Worm (Caenorhabditis elegans) whole organism, L3 larva: ENCODE results near the gene mrps-34.

ENCODE experiments used
- ceh-16 ChIP-seq: sonication (generic microtip); optimal IDR thresholded peaks from 2 replicates; lab custom pipeline; 2017; ENCODE audit warnings: missing biosample characterization, missing genetic modification characterization
- ceh-28 ChIP-seq: fragments of 150-350 bp; optimal IDR thresholded peaks from 2 replicates; lab custom pipeline; 2014; ENCODE audit warnings: missing biosample characterization, missing genetic modification reagents, missing genetic modification characterization
- ceh-82 ChIP-seq: fragments of 150-350 bp; optimal IDR thresholded peaks from 2 replicates; lab custom pipeline; 2014; ENCODE audit warnings: missing biosample characterization, missing genetic modification characterization
- ceh-9 ChIP-seq: sonication (generic microtip); optimal IDR thresholded peaks from 2 replicates; lab custom pipeline; 2018; ENCODE audit warnings: missing biosample characterization, missing genetic modification characterization
- daf-12 ChIP-seq: fragments of 150-350 bp; optimal IDR thresholded peaks from 2 replicates; lab custom pipeline; 2014; ENCODE audit warnings: missing biosample characterization, missing genetic modification reagents, missing genetic modification characterization
- egl-27 ChIP-seq: sonication (generic microtip); optimal IDR thresholded peaks from 4 replicates; lab custom pipeline; 2017; ENCODE audit warnings: missing biosample characterization, missing genetic modification reagents, missing genetic modification characterization
- elt-1 ChIP-seq: fragments of 150-350 bp; optimal IDR thresholded peaks from 2 replicates; lab custom pipeline; 2014; ENCODE audit warnings: missing biosample characterization, missing genetic modification characterization
- elt-2 ChIP-seq: sonication (generic microtip); optimal IDR thresholded peaks from 2 replicates; lab custom pipeline; 2016; ENCODE audit warnings: missing genetic modification reagents, mild to moderate bottlenecking, missing genetic modification characterization, missing compliant biosample characterization
- elt-3 ChIP-seq, 3 experiments: fragments of 150-350 bp in 1 of 3; sonication (generic microtip) in 2 of 3; optimal IDR thresholded peaks; 2 replicates in 2 of 3; 4 replicates in 1 of 3; lab custom pipeline; 2014 to 2017; ENCODE audit warnings: missing biosample characterization in 3 of 3, missing genetic modification characterization in 3 of 3
- eor-1 ChIP-seq, 2 experiments: fragments of 150-350 bp; optimal IDR thresholded peaks; 2 replicates each; lab custom pipeline; 2014 to 2018; ENCODE audit warnings: missing biosample characterization in 2 of 2, missing genetic modification characterization in 2 of 2
- fkh-10 ChIP-seq: sonication (generic microtip); optimal IDR thresholded peaks from 2 replicates; lab custom pipeline; 2017; ENCODE audit warnings: missing biosample characterization, missing genetic modification reagents, missing genetic modification characterization
- fkh-2 ChIP-seq: fragments of 150-350 bp; optimal IDR thresholded peaks from 2 replicates; lab custom pipeline; 2014; ENCODE audit warnings: missing biosample characterization, missing genetic modification reagents, missing genetic modification characterization
- hmg-11 ChIP-seq: sonication (generic microtip); optimal IDR thresholded peaks from 2 replicates; lab custom pipeline; 2016; ENCODE audit warnings: missing genetic modification characterization, missing compliant biosample characterization
- jun-1 ChIP-seq: fragments of 150-350 bp; optimal IDR thresholded peaks from 2 replicates; lab custom pipeline; 2014; ENCODE audit warnings: missing biosample characterization, missing genetic modification reagents, missing genetic modification characterization
- lin-15B ChIP-seq: fragments of 150-350 bp; optimal IDR thresholded peaks from 2 replicates; lab custom pipeline; 2014; ENCODE audit warnings: missing biosample characterization, missing genetic modification characterization
- lin-39 ChIP-seq: fragments of 150-350 bp; optimal IDR thresholded peaks from 2 replicates; lab custom pipeline; 2018; ENCODE audit warnings: missing biosample characterization, missing genetic modification reagents, missing genetic modification characterization
- lsy-12 ChIP-seq: sonication (generic microtip); optimal IDR thresholded peaks from 2 replicates; lab custom pipeline; 2016; ENCODE audit warnings: mild to moderate bottlenecking, missing genetic modification characterization, missing compliant biosample characterization
- mdl-1 ChIP-seq: fragments of 150-350 bp; optimal IDR thresholded peaks from 2 replicates; lab custom pipeline; 2014; ENCODE audit warnings: missing biosample characterization, missing genetic modification characterization
- nfya-1 ChIP-seq: sonication (generic microtip); optimal IDR thresholded peaks from 2 replicates; lab custom pipeline; 2017; ENCODE audit warnings: missing genetic modification characterization, mild to moderate bottlenecking, missing compliant biosample characterization, antibody characterized with exemption, moderate library complexity; ENCODE audit not compliant: insufficient read depth
- nhr-11 ChIP-seq: fragments of 150-350 bp; optimal IDR thresholded peaks from 2 replicates; lab custom pipeline; 2014; ENCODE audit warnings: missing biosample characterization, missing genetic modification characterization
- nhr-23 ChIP-seq: fragments of 150-350 bp; optimal IDR thresholded peaks from 2 replicates; lab custom pipeline; 2014; ENCODE audit warnings: missing biosample characterization, missing genetic modification reagents, missing genetic modification characterization
- nhr-237 ChIP-seq: fragments of 150-350 bp; optimal IDR thresholded peaks from 2 replicates; lab custom pipeline; 2014; ENCODE audit warnings: missing biosample characterization, missing genetic modification characterization
- nhr-25 ChIP-seq: sonication (generic microtip); optimal IDR thresholded peaks from 2 replicates; lab custom pipeline; 2017; ENCODE audit warnings: missing biosample characterization, missing genetic modification characterization
- nhr-28 ChIP-seq: fragments of 150-350 bp; optimal IDR thresholded peaks from 2 replicates; lab custom pipeline; 2014; ENCODE audit warnings: missing biosample characterization, missing genetic modification characterization
- nhr-43 ChIP-seq: sonication (generic microtip); optimal IDR thresholded peaks from 2 replicates; lab custom pipeline; 2016; ENCODE audit warnings: mild to moderate bottlenecking, missing genetic modification characterization, missing compliant biosample characterization; ENCODE audit not compliant: poor library complexity, severe bottlenecking
- nhr-67 ChIP-seq: fragments of 150-350 bp; optimal IDR thresholded peaks from 2 replicates; lab custom pipeline; 2014; ENCODE audit warnings: missing biosample characterization, missing genetic modification characterization
- pha-4 ChIP-seq: fragments of 150-350 bp; optimal IDR thresholded peaks from 2 replicates; lab custom pipeline; 2014; ENCODE audit warnings: missing biosample characterization, missing genetic modification reagents, missing genetic modification characterization
- pqm-1 ChIP-seq: fragments of 150-350 bp; optimal IDR thresholded peaks from 2 replicates; lab custom pipeline; 2017; ENCODE audit warnings: missing biosample characterization, missing genetic modification characterization, inconsistent platforms
- skn-1 ChIP-seq: fragments of 150-350 bp; optimal IDR thresholded peaks from 2 replicates; lab custom pipeline; 2014; ENCODE audit warnings: missing biosample characterization, missing genetic modification characterization
- snpc-4 ChIP-seq: fragments of 150-350 bp; optimal IDR thresholded peaks from 2 replicates; lab custom pipeline; 2014; ENCODE audit warnings: missing biosample characterization, missing genetic modification characterization
- tbx-2 ChIP-seq: sonication (generic microtip); optimal IDR thresholded peaks from 2 replicates; lab custom pipeline; 2016; ENCODE audit warnings: mild to moderate bottlenecking, missing genetic modification characterization, missing compliant biosample characterization
- zag-1 ChIP-seq: fragments of 150-350 bp; optimal IDR thresholded peaks from 2 replicates; lab custom pipeline; 2014; ENCODE audit warnings: missing biosample characterization, missing genetic modification characterization
- ztf-4 ChIP-seq: fragments of 150-350 bp; optimal IDR thresholded peaks from 2 replicates; lab custom pipeline; 2014; ENCODE audit warnings: missing biosample characterization, missing genetic modification characterization

mrps-34 gene

ce11 chrIII:4542362-4542931, at the start of gene mrps-34, which contains the start of gene cisd-3.1:
Gene mrps-34, minus strand, starts transcription at chrIII:4542452.
Gene cisd-3.1, plus strand, starts transcription at chrIII:4542881.
- TF ChIP-seq pha-4 (tag; lab: Kevin White, UChicago) (peak; percentile 42), skn-1 (tag; lab: Kevin White, UChicago) (no peak), nhr-28 (tag; lab: Kevin White, UChicago) (no peak), ceh-28 (tag; lab: Kevin White, UChicago) (no peak), nhr-237 (tag; lab: Kevin White, UChicago) (no peak), zag-1 (no peak), elt-3 (tag; optimal IDR thresholded peaks at IDR 0.05; lab: Kevin White, UChicago) (no peak), fkh-2 (tag; lab: Kevin White, UChicago) (no peak), snpc-4 (tag; lab: Kevin White, UChicago) (peak; percentile 1), nfya-1 (peak; percentile 46), lsy-12 (tag; lab: Kevin White, UChicago) (no peak), nhr-67 (tag; lab: Kevin White, UChicago) (no peak)

ce11 chrIII:4587177-4587576, 44.9 kb upstream of the mrps-34 start, which contains the start of the genes F35G12.7 and smc-4:
Gene F35G12.7, minus strand, starts transcription at chrIII:4587330.
Gene smc-4, plus strand, starts transcription at chrIII:4587501.
- TF ChIP-seq nfya-1 (peak; percentile 90), daf-12 (tag; lab: Kevin White, UChicago) (no peak), nhr-43 (no peak), nhr-25 (tag; lab: Kevin White, UChicago) (peak; percentile 32), nhr-23 (tag; lab: Kevin White, UChicago) (peak; percentile 73), elt-2 (peak; percentile 25), ceh-28 (tag; lab: Kevin White, UChicago) (peak; percentile 9), mdl-1 (tag; lab: Kevin White, UChicago) (no peak), jun-1 (tag; lab: Kevin White, UChicago) (no peak), ceh-16 (no peak), eor-1 (tag; optimal IDR thresholded peaks at IDR 0.05; lab: Kevin White, UChicago) (no peak), pha-4 (tag; lab: Kevin White, UChicago) (peak; percentile 73), lin-15B (tag; lab: Kevin White, UChicago) (peak; percentile 26), egl-27 (tag; lab: Kevin White, UChicago) (no peak), tbx-2 (tag; lab: Kevin White, UChicago) (no peak), zag-1 (no peak)

- TF ChIP-seq nfya-1 (peak; percentile 97), fkh-10 (GFP tag; lab: Kevin White, UChicago) (no peak), elt-1 (tag; lab: Kevin White, UChicago) (no peak), nhr-43 (no peak), ceh-82 (tag; lab: Kevin White, UChicago) (no peak)
Measured at ce11 chrIII:4584068-4584566, 41.9 kb upstream of the mrps-34 start, which contains the start of gene F35G12.5. Gene F35G12.5, plus strand, starts transcription at chrIII:4584118.

DNA sequence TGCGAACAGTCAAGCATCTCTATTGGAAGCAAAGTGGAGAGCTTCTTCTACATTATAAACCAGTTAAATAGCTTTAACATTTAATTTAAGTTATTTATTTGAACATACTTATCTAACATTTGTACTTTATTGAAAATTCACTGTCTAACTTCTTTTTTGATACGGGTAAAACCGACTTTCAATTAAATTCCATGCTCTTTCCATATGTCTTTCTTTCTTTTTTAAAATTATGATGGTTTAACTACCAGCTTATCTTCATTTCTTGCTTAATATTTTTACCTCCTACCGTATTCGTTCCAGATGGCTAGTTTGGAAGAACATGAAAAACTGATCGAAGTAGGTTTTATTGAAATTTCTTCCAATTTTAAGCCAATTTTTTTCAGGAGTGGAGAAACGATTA, 39.2 kb upstream of the mrps-34 start, which contains the start of gene F35G12.12:
F35G12.12 (plus strand) TSS at position 301 of the 400 bp plus-strand sequence.
- TF ChIP-seq pqm-1 (tag; lab: Kevin White, UChicago): no peak
- TF ChIP-seq ztf-4 (tag; lab: Kevin White, UChicago): no peak
- TF ChIP-seq mdl-1 (tag; lab: Kevin White, UChicago): no peak
- TF ChIP-seq daf-12 (tag; lab: Kevin White, UChicago): no peak

- TF ChIP-seq elt-1 (tag; lab: Kevin White, UChicago): no peak
- TF ChIP-seq nhr-237 (tag; lab: Kevin White, UChicago): no peak
- TF ChIP-seq lin-15B (tag; lab: Kevin White, UChicago): peak; percentile 33
- TF ChIP-seq ceh-9 (tag; lab: Kevin White, UChicago): no peak
- TF ChIP-seq ceh-16: no peak
- TF ChIP-seq nhr-43: no peak
- TF ChIP-seq mdl-1 (tag; lab: Kevin White, UChicago): no peak
- peak; percentile 69 for TF ChIP-seq pha-4 (tag; lab: Kevin White, UChicago)
- TF ChIP-seq skn-1 (tag; lab: Kevin White, UChicago): no peak
- TF ChIP-seq nhr-11 (tag; lab: Kevin White, UChicago): no peak
- peak; percentile 51 for TF ChIP-seq nhr-25 (tag; lab: Kevin White, UChicago)
- peak; percentile 47 for TF ChIP-seq lin-39 (tag; lab: Kevin White, UChicago)
- peak; percentile 51 for TF ChIP-seq hmg-11
- peak; percentile 71 for TF ChIP-seq nfya-1
- TF ChIP-seq nhr-28 (tag; lab: Kevin White, UChicago): no peak
Measured at ce11 chrIII:4578385-4578903, 36.2 kb upstream of the mrps-34 start, which contains the start of the genes sel-5 and wdr-48. Gene sel-5, minus strand, starts transcription at chrIII:4578437. Gene wdr-48, plus strand, starts transcription at chrIII:4578853.
